Worm (Caenorhabditis elegans) whole organism, L4 larva: ENCODE data around the gene K06H7.8.

ENCODE experiments used
- aly-2 ChIP-seq: sonication (generic microtip); optimal IDR thresholded peaks from 2 replicates; lab custom pipeline; 2018; ENCODE audit warnings: missing biosample characterization, missing genetic modification characterization
- ceh-32 ChIP-seq: sonication (generic microtip); optimal IDR thresholded peaks from 2 replicates; lab custom pipeline; 2016; ENCODE audit warnings: mild to moderate bottlenecking, missing genetic modification characterization, missing compliant biosample characterization; ENCODE audit not compliant: poor library complexity
- hif-1 ChIP-seq, 2 experiments: sonication (generic microtip); optimal IDR thresholded peaks; 2 replicates each; lab custom pipeline; 2016 to 2017; ENCODE audit warnings: missing compliant biosample characterization in 2 of 2, missing genetic modification characterization in 2 of 2, missing genetic modification reagents in 2 of 2, missing genotype in 2 of 2, mild to moderate bottlenecking in 1 of 2
- madf-5 ChIP-seq, 2 experiments: fragments of 200-800 bp; sonication (Bioruptor generic); IDR thresholded peaks; 2 replicates each; pipeline ENCODE4 v1.3.6; 2022; ENCODE audit warnings: missing compliant biosample characterization in 2 of 2, missing genetic modification characterization in 2 of 2
- mep-1 ChIP-seq: fragments of 150-350 bp; sonication (generic microtip); optimal IDR thresholded peaks from 3 replicates; lab custom pipeline; 2014; ENCODE audit warnings: missing biosample characterization, missing genetic modification characterization
- nhr-25 ChIP-seq: sonication (generic microtip); optimal IDR thresholded peaks from 2 replicates; lab custom pipeline; 2017; ENCODE audit warnings: missing genetic modification characterization, mild to moderate bottlenecking, missing compliant biosample characterization, antibody characterized with exemption, moderate library complexity, borderline replicate concordance; ENCODE audit not compliant: insufficient read depth
- php-3 ChIP-seq: fragments of 200-800 bp; sonication (Bioruptor generic); IDR thresholded peaks from 2 replicates; pipeline ENCODE4 v1.3.6; 2022; ENCODE audit warnings: missing genetic modification reagents, missing genetic modification characterization, missing compliant biosample characterization
- rbr-2 ChIP-seq: sonication (generic microtip); optimal IDR thresholded peaks from 2 replicates; lab custom pipeline; 2016; ENCODE audit warnings: missing genotype, missing genetic modification characterization, missing compliant biosample characterization
- spr-1 ChIP-seq: sonication (generic microtip); optimal IDR thresholded peaks from 2 replicates; lab custom pipeline; 2016; ENCODE audit warnings: mild to moderate bottlenecking, missing genetic modification characterization, missing compliant biosample characterization

DNA sequence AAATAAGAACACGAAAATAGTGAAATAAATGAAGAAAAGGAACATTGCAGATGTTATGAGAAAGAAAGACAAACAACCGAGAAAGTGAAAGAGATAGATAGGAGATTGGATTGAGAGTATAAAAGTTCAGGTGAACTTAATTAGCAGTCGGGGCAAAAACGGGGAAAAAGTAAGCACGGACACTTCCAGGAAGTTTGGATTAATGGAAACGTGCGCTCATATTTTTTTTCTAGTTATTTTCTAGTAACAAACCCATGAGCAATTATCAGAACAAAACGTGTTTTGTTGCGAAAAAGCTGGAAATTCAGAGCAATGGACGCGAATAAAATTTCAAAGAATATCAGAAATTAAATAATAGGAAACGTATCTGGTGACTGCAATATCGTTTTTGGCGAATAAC is 23.9 kb upstream of the K06H7.8 start:
- TF ChIP-seq madf-5 (GFP tag; IDR thresholded peaks at IDR 0.05; lab: Robert Waterston, UW), result no peak
- TF ChIP-seq ceh-32 (tag; lab: Kevin White, UChicago), result no peak
- TF ChIP-seq nhr-25 (tag; lab: Kevin White, UChicago), result no peak
- TF ChIP-seq php-3 (GFP tag; lab: Robert Waterston, UW), result no peak
- TF ChIP-seq rbr-2 (tag; lab: Kevin White, UChicago), result no peak
- no peak for TF ChIP-seq aly-2 (tag; lab: Kevin White, UChicago)
- no peak for TF ChIP-seq spr-1 (tag; lab: Kevin White, UChicago)
- no peak for TF ChIP-seq mep-1 (tag; lab: Kevin White, UChicago)
- TF ChIP-seq hif-1 (tag; optimal IDR thresholded peaks at IDR 0.05; lab: Kevin White, UChicago), result no peak
